Fruit fly (Drosophila melanogaster): ENCODE data around the gene elg1.
A peak's percentile ranks its signal among the peaks of the same experiment; 100 is the strongest.

dm6 chr3L:16149418-16150160, 17.8 kb downstream of the elg1 start:
- TF ChIP-seq CG2712 (tag; optimal IDR thresholded peaks at IDR 0.05) (no peak), Antp (GFP tag; optimal IDR thresholded peaks at IDR 0.05) (peak; percentile 17), CG6854 (GFP tag; optimal IDR thresholded peaks at IDR 0.05) (no peak), gro (GFP tag; optimal IDR thresholded peaks at IDR 0.05) (no peak), Mes4 (GFP tag; optimal IDR thresholded peaks at IDR 0.05) (no peak)
